Fruit fly (Drosophila melanogaster): ENCODE data around the gene Irp-1A.

Irp-1A gene

DNA sequence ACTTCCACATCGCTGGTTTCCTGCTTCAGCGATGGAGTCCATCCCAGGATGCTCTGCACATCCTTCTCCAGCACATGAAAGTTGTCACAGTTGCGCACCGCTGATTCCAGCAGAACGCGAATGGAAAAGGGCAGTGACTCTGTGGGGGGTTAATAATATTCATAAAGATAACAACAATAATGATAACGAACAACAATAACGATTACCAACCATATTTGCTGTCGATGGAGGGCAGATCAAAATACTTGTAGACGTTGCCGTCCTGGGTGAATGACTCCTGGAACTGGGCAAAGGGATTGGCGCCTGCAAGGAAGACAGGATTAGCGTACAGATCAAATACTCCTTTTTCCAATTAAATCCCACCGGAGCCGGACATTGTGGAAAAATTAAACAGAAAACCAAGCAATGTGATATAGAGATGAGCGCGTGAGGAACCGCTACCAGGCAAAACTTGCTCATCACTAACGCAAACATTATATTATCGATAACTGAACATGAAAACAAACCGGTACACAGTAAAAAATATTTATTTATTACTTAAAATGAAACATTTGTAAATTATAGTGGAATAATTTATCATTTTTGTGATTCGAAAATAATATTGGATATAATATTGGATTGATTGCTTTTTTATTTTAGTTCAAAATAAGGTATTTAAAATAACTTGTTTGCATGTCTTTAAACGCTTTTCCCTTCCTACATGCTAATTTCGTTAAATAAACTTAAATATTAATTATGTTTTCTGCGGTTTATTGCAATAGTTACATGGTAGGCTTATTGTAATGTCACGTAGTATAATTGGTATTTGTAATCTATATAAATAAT is at the start of gene Irp-1A (continued):
- TF ChIP-seq Vsx1 (GFP tag; optimal IDR thresholded peaks at IDR 0.05) (peak; percentile 57), Max (GFP tag; optimal IDR thresholded peaks at IDR 0.05) (peak; percentile 56), Ets97D (GFP tag; optimal IDR thresholded peaks at IDR 0.05) (peak; percentile 52), al (GFP tag; IDR thresholded peaks at IDR 0.05) (peak; percentile 43; the same call in 1 of the 2 replicates), tin (GFP tag; optimal IDR thresholded peaks at IDR 0.05) (peak; percentile 55), HLHmδ (GFP tag; optimal IDR thresholded peaks at IDR 0.05) (no peak), CG7745 (tag; optimal IDR thresholded peaks at IDR 0.05) (no peak), nmo (GFP tag; optimal IDR thresholded peaks at IDR 0.05) (peak; percentile 82), Poxn (GFP tag; IDR thresholded peaks at IDR 0.05) (no peak), dati (GFP tag; IDR thresholded peaks at IDR 0.05) (no peak), CG12155 (GFP tag; optimal IDR thresholded peaks at IDR 0.05) (peak; percentile 69), CG3065 (GFP tag; optimal IDR thresholded peaks at IDR 0.05) (peak; percentile 65), zf30C (GFP tag; optimal IDR thresholded peaks at IDR 0.05) (peak; percentile 96), Hmr (GFP tag; optimal IDR thresholded peaks at IDR 0.05) (peak; percentile 77), CG9215 (GFP tag; IDR thresholded peaks at IDR 0.05) (peak; percentile 42; the same call in 1 of the 2 replicates), pho (GFP tag; optimal IDR thresholded peaks at IDR 0.05) (peak; percentile 52), Nf-YB (GFP tag; optimal IDR thresholded peaks at IDR 0.05) (peak; percentile 65), gem (tag; optimal IDR thresholded peaks at IDR 0.05) (peak; percentile 90), CG17612 (GFP tag; IDR thresholded peaks at IDR 0.05) (0 out of 2 replicates have a peak, but pooled peaks have one; percentile 22), CG10959 (GFP tag; IDR thresholded peaks at IDR 0.05) (no peak), CG4404 (GFP tag; IDR thresholded peaks at IDR 0.05) (peak; percentile 25; the same call in 1 of the 2 replicates), CG3726 (GFP tag; IDR thresholded peaks at IDR 0.05) (no peak), pum (GFP tag; optimal IDR thresholded peaks at IDR 0.05) (peak; percentile 7), CG18262 (tag; optimal IDR thresholded peaks at IDR 0.05) (peak; percentile 85), CG14710 (tag; optimal IDR thresholded peaks at IDR 0.05) (peak; percentile 81), CG10979 (tag; optimal IDR thresholded peaks at IDR 0.05) (peak; percentile 80), CG15269 (tag; optimal IDR thresholded peaks at IDR 0.05) (peak; percentile 86), ara (GFP tag; IDR thresholded peaks at IDR 0.05) (no peak; the same call in 1 of the 2 replicates), CG13894 (tag; optimal IDR thresholded peaks at IDR 0.05) (peak; percentile 81), ewg (GFP tag; optimal IDR thresholded peaks at IDR 0.05) (peak; percentile 19), Asciz (GFP tag; optimal IDR thresholded peaks at IDR 0.05) (no peak), CG33557 (GFP tag; optimal IDR thresholded peaks at IDR 0.05) (peak; percentile 66), CG8281 (tag; optimal IDR thresholded peaks at IDR 0.05) (no peak), maf-S (GFP tag; optimal IDR thresholded peaks at IDR 0.05) (no peak), nau (GFP tag; optimal IDR thresholded peaks at IDR 0.05) (peak; percentile 11), br (optimal IDR thresholded peaks at IDR 0.05) (no peak), CG3838 (GFP tag; optimal IDR thresholded peaks at IDR 0.05) (no peak), Doc2 (GFP tag; IDR thresholded peaks at IDR 0.05) (no peak), gcm (GFP tag; optimal IDR thresholded peaks at IDR 0.05) (peak; percentile 84), GATAe (GFP tag; conservative IDR thresholded peaks at IDR 0.05) (peak; percentile 35; the same call in 1 of the 2 replicates), CG2712 (tag; optimal IDR thresholded peaks at IDR 0.05) (peak; percentile 85), CG6254 (GFP tag; optimal IDR thresholded peaks at IDR 0.05) (no peak), CG4328 (GFP tag; optimal IDR thresholded peaks at IDR 0.05) (peak; percentile 51), CG34224 (GFP tag; IDR thresholded peaks at IDR 0.05; ENCODE audit: partially characterized antibody) (peak; percentile 86), mld (GFP tag; IDR thresholded peaks at IDR 0.05; ENCODE audit: partially characterized antibody) (peak; percentile 58; the same call in 2 of the 3 replicates), gsb (GFP tag; IDR thresholded peaks at IDR 0.05) (peak; percentile 51; the same call in 1 of the 2 replicates), CG3163 (GFP tag; optimal IDR thresholded peaks at IDR 0.05) (no peak), sens (GFP tag) (peak; percentile 90), Tbp (GFP tag; optimal IDR thresholded peaks at IDR 0.05) (no peak)
